Worm (Caenorhabditis elegans) whole organism, young adult: ENCODE results near the gene exh-1.
A peak's percentile ranks its signal among the peaks of the same experiment; 100 is the strongest.

Source experiments
- B0035.1 ChIP-seq: sonication (generic microtip); optimal IDR thresholded peaks from 2 replicates; lab custom pipeline; 2016; ENCODE audit warnings: missing genetic modification characterization, mild to moderate bottlenecking, missing compliant biosample characterization, missing genotype, missing genetic modification reagents
- B0261.1 ChIP-seq: sonication (generic microtip); optimal IDR thresholded peaks from 2 replicates; lab custom pipeline; 2016; ENCODE audit warnings: mild to moderate bottlenecking, missing genetic modification characterization, moderate library complexity, missing compliant biosample characterization
- B0336.3 ChIP-seq: fragments of 200-800 bp; sonication (Bioruptor generic); IDR thresholded peaks from 2 replicates; pipeline ENCODE4 v1.3.6; 2022; ENCODE audit warnings: missing genetic modification characterization, missing compliant biosample characterization
- F37B4.10 ChIP-seq: fragments of 200-800 bp; sonication (Bioruptor generic); IDR thresholded peaks from 2 replicates; pipeline ENCODE4 v1.3.6; 2022; ENCODE audit warnings: missing genetic modification characterization, missing compliant biosample characterization
- F39B2.1 ChIP-seq: fragments of 200-800 bp; sonication (Bioruptor generic); IDR thresholded peaks from 2 replicates; pipeline ENCODE4 v1.3.6; 2022; ENCODE audit warnings: missing genetic modification reagents, missing genetic modification characterization, missing compliant biosample characterization
- F49E8.2 ChIP-seq: sonication (generic microtip); optimal IDR thresholded peaks from 3 replicates; lab custom pipeline; 2017; ENCODE audit warnings: missing genetic modification characterization, mild to moderate bottlenecking, missing compliant biosample characterization, antibody characterized with exemption, moderate library complexity; ENCODE audit not compliant: insufficient read depth
- F52B5.7 ChIP-seq: sonication (generic microtip); optimal IDR thresholded peaks from 2 replicates; lab custom pipeline; 2016; ENCODE audit warnings: mild to moderate bottlenecking, missing genetic modification characterization, missing compliant biosample characterization
- K11D2.4 ChIP-seq: fragments of 200-800 bp; sonication (Bioruptor generic); IDR thresholded peaks from 2 replicates; pipeline ENCODE4 v1.3.6; 2022; ENCODE audit warnings: missing genetic modification reagents, missing genetic modification characterization, missing compliant biosample characterization
- K12H6.12 ChIP-seq: fragments of 200-800 bp; sonication (Bioruptor generic); optimal IDR thresholded peaks from 2 replicates; lab custom pipeline; 2018; ENCODE audit warnings: mild to moderate bottlenecking, missing genetic modification characterization, missing compliant biosample characterization
- Y56A3A.18 ChIP-seq: fragments of 200-800 bp; sonication (Bioruptor generic); IDR thresholded peaks from 2 replicates; pipeline ENCODE4 v1.3.6; 2022; ENCODE audit warnings: missing genetic modification reagents, missing genetic modification characterization, missing compliant biosample characterization
- Y67H2A.10 ChIP-seq: fragments of 200-800 bp; sonication (Bioruptor generic); conservative IDR thresholded peaks from 2 replicates; pipeline ENCODE4 v1.3.6; 2022; ENCODE audit warnings: missing genetic modification reagents, missing genetic modification characterization, missing compliant biosample characterization
- Y95B8A.8 ChIP-seq: fragments of 200-800 bp; sonication (Bioruptor generic); IDR thresholded peaks from 2 replicates; pipeline ENCODE4 v1.3.6; 2022; ENCODE audit warnings: missing genetic modification reagents, missing genetic modification characterization, missing compliant biosample characterization
- atf-7 ChIP-seq: sonication (generic microtip); optimal IDR thresholded peaks from 2 replicates; lab custom pipeline; 2017; ENCODE audit warnings: mild to moderate bottlenecking, missing genetic modification characterization, missing compliant biosample characterization
- attf-6 ChIP-seq: fragments of 200-800 bp; sonication (Bioruptor generic); IDR thresholded peaks from 2 replicates; pipeline ENCODE4 v1.3.6; 2022; ENCODE audit warnings: missing genetic modification reagents, missing genetic modification characterization, missing compliant biosample characterization
- bed-2 ChIP-seq: fragments of 200-800 bp; sonication (Bioruptor generic); IDR thresholded peaks from 2 replicates; pipeline ENCODE4 v1.3.6; 2022; ENCODE audit warnings: missing genetic modification reagents, missing genetic modification characterization, missing compliant biosample characterization
- ceh-100 ChIP-seq: fragments of 200-800 bp; sonication (Bioruptor generic); IDR thresholded peaks from 2 replicates; pipeline ENCODE4 v1.3.6; 2022; ENCODE audit warnings: missing genetic modification reagents, missing genetic modification characterization, missing compliant biosample characterization
- ceh-58 ChIP-seq: fragments of 200-800 bp; sonication (Bioruptor generic); IDR thresholded peaks from 2 replicates; pipeline ENCODE4 v1.3.6; 2022; ENCODE audit warnings: missing genetic modification characterization, missing compliant biosample characterization
- ceh-91 ChIP-seq: fragments of 200-800 bp; sonication (Bioruptor generic); IDR thresholded peaks from 2 replicates; pipeline ENCODE4 v1.3.6; 2022; ENCODE audit warnings: missing genetic modification reagents, missing genetic modification characterization, missing compliant biosample characterization
- chd-7 ChIP-seq: sonication (generic microtip); optimal IDR thresholded peaks from 2 replicates; lab custom pipeline; 2016; ENCODE audit warnings: mild to moderate bottlenecking, missing genetic modification characterization, moderate library complexity, missing compliant biosample characterization
- dox-1 ChIP-seq: fragments of 200-800 bp; sonication (Bioruptor generic); IDR thresholded peaks from 2 replicates; pipeline ENCODE4 v1.3.6; 2022; ENCODE audit warnings: missing genetic modification reagents, missing genetic modification characterization, missing compliant biosample characterization
- efl-1 ChIP-seq: fragments of 150-350 bp; optimal IDR thresholded peaks from 2 replicates; lab custom pipeline; 2014; ENCODE audit warnings: missing biosample characterization, missing genetic modification reagents, missing genetic modification characterization
- hmg-1.2 ChIP-seq: fragments of 200-800 bp; sonication (Bioruptor generic); IDR thresholded peaks from 2 replicates; pipeline ENCODE4 v1.3.6; 2022; ENCODE audit warnings: missing genetic modification reagents, missing genetic modification characterization, missing compliant biosample characterization
- hsf-1 ChIP-seq: fragments of 200-800 bp; sonication (Bioruptor generic); IDR thresholded peaks from 2 replicates; pipeline ENCODE4 v1.3.6; 2022; ENCODE audit warnings: missing genetic modification reagents, missing genetic modification characterization, missing compliant biosample characterization
- lin-26 ChIP-seq: fragments of 200-800 bp; sonication (Bioruptor generic); IDR thresholded peaks from 2 replicates; pipeline ENCODE4 v1.3.6; 2022; ENCODE audit warnings: missing genetic modification reagents, missing genetic modification characterization, missing compliant biosample characterization
- lin-35 ChIP-seq, 3 experiments: fragments of 150-350 bp in 2 of 3; sonication (generic microtip) in 1 of 3; optimal IDR thresholded peaks; 2 replicates each; lab custom pipeline; 2014 to 2018; ENCODE audit warnings: missing biosample characterization in 3 of 3, missing genetic modification characterization in 3 of 3, missing genetic modification reagents in 3 of 3
- lin-40 ChIP-seq: sonication (generic microtip); optimal IDR thresholded peaks from 2 replicates; lab custom pipeline; 2016; ENCODE audit warnings: missing genetic modification characterization, mild to moderate bottlenecking, missing compliant biosample characterization, missing genotype, missing genetic modification reagents
- madf-6 ChIP-seq: fragments of 200-800 bp; sonication (Bioruptor generic); IDR thresholded peaks from 2 replicates; pipeline ENCODE4 v1.3.6; 2022; ENCODE audit warnings: missing genetic modification reagents, missing genetic modification characterization, missing compliant biosample characterization
- mcd-1 ChIP-seq: fragments of 200-800 bp; sonication (Bioruptor generic); IDR thresholded peaks from 2 replicates; pipeline ENCODE4 v1.3.6; 2022; ENCODE audit warnings: missing genetic modification reagents, missing genetic modification characterization, missing compliant biosample characterization
- mel-28 ChIP-seq: sonication (generic microtip); optimal IDR thresholded peaks from 2 replicates; lab custom pipeline; 2016; ENCODE audit warnings: borderline replicate concordance, mild to moderate bottlenecking, missing genetic modification characterization, missing compliant biosample characterization
- nfya-1 ChIP-seq: sonication (generic microtip); optimal IDR thresholded peaks from 2 replicates; lab custom pipeline; 2017; ENCODE audit warnings: antibody characterized with exemption, missing compliant biosample characterization, missing genetic modification characterization, borderline replicate concordance; ENCODE audit not compliant: insufficient read depth
- nfyb-1 ChIP-seq: fragments of 200-800 bp; sonication (Bioruptor generic); IDR thresholded peaks from 2 replicates; pipeline ENCODE4 v1.3.6; 2022; ENCODE audit warnings: missing genetic modification reagents, missing genetic modification characterization, missing compliant biosample characterization
- nhr-120 ChIP-seq: fragments of 200-800 bp; sonication (Bioruptor generic); IDR thresholded peaks from 2 replicates; pipeline ENCODE4 v1.3.6; 2022; ENCODE audit warnings: missing genetic modification characterization, missing compliant biosample characterization
- nhr-179 ChIP-seq: sonication (generic microtip); optimal IDR thresholded peaks from 2 replicates; lab custom pipeline; 2016; ENCODE audit warnings: mild to moderate bottlenecking, missing genetic modification characterization, missing compliant biosample characterization
- nhr-80 ChIP-seq: sonication (generic microtip); optimal IDR thresholded peaks from 2 replicates; lab custom pipeline; 2016; ENCODE audit warnings: missing genetic modification characterization, missing compliant biosample characterization
- nhr-90 ChIP-seq: sonication (generic microtip); optimal IDR thresholded peaks from 2 replicates; lab custom pipeline; 2016; ENCODE audit warnings: missing genotype, mild to moderate bottlenecking, missing genetic modification characterization, missing compliant biosample characterization
- repo-1 ChIP-seq: sonication (generic microtip); optimal IDR thresholded peaks from 2 replicates; lab custom pipeline; 2017; ENCODE audit warnings: mild to moderate bottlenecking, missing genetic modification characterization, missing compliant biosample characterization
- sdz-38 ChIP-seq: sonication (generic microtip); optimal IDR thresholded peaks from 2 replicates; lab custom pipeline; 2016; ENCODE audit warnings: missing genotype, missing genetic modification characterization, missing compliant biosample characterization
- snpc-4 ChIP-seq, 5 experiments: fragments of 150-350 bp in 1 of 5; sonication (generic microtip) in 4 of 5; optimal IDR thresholded peaks; 2 replicates each; lab custom pipeline; 2014 to 2018; ENCODE audit warnings: missing genetic modification characterization in 5 of 5, missing biosample characterization in 3 of 5, antibody characterized with exemption in 2 of 5, mild to moderate bottlenecking in 2 of 5, missing compliant biosample characterization in 2 of 5, missing genotype in 2 of 5, moderate library complexity in 2 of 5, missing genetic modification reagents in 1 of 5
- somi-1 ChIP-seq: fragments of 200-800 bp; sonication (Bioruptor generic); optimal IDR thresholded peaks from 2 replicates; lab custom pipeline; 2018; ENCODE audit warnings: mild to moderate bottlenecking, missing genetic modification characterization, missing compliant biosample characterization
- xnd-1 ChIP-seq: sonication (generic microtip); optimal IDR thresholded peaks from 2 replicates; lab custom pipeline; 2016; ENCODE audit warnings: missing genotype, missing genetic modification reagents, missing genetic modification characterization, missing compliant biosample characterization
- ztf-26 ChIP-seq: sonication (generic microtip); optimal IDR thresholded peaks from 2 replicates; lab custom pipeline; 2017; ENCODE audit warnings: missing genetic modification characterization, missing compliant biosample characterization

Gene exh-1

DNA sequence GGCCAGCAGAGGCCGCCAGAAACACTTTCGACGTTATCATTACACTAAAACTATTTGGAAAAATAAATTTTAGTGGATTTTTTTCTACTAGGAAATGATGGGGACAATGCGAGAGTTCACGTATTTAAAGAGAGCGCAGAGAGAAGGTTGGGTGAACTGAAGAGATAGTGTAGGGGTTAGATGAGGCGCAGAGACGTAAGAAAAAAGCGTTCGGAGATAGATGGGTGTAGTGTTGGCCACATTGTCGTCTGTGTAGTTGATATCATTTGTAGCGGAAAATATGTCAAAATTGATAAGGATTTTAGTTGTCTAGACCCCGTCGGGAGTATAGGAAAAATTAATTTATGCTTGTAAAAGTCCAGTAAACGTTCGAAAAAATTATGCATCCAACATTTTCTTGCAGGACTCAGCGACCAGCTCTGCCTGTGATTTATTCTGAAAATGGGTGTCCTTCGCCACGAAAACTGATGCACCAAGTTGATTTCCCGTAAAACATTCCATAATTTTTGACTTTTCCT lies 36.3 kb downstream of the exh-1 start, which contains the start of the genes Y73C8B.3 and Y73C8B.9:
Gene Y73C8B.3 (minus strand): TSS at position 147 of the 518 bp plus-strand sequence.
Gene Y73C8B.9 (plus strand): TSS at position 468 of the 518 bp plus-strand sequence.
- TF ChIP-seq ceh-100 (GFP tag; lab: Robert Waterston, UW) = no peak
- no peak for TF ChIP-seq B0261.1 (tag; lab: Kevin White, UChicago)
- no peak for TF ChIP-seq ceh-58
- peak; percentile 89; the same call in 1 of the 2 replicates for TF ChIP-seq hmg-1.2 (GFP tag; lab: Robert Waterston, UW)
- TF ChIP-seq F49E8.2 = no peak
- no peak for TF ChIP-seq K11D2.4
- TF ChIP-seq attf-6 (GFP tag; lab: Robert Waterston, UW) = no peak
- no peak for TF ChIP-seq nfya-1 (tag; lab: Kevin White, UChicago)
- peak; percentile 33; the same call in 1 of the 2 replicates for TF ChIP-seq mcd-1 (GFP tag; lab: Robert Waterston, UW)
- peak; percentile 5 for TF ChIP-seq lin-40 (tag; lab: Kevin White, UChicago)
- TF ChIP-seq nhr-179 = no peak
- TF ChIP-seq nhr-80 (tag; lab: Kevin White, UChicago) = peak; percentile 52
- peak; percentile 28; the same call in 1 of the 2 replicates for TF ChIP-seq nfyb-1 (GFP tag; lab: Robert Waterston, UW)
- TF ChIP-seq mel-28 (tag; lab: Kevin White, UChicago) = no peak
- no peak for TF ChIP-seq F52B5.7 (tag; lab: Kevin White, UChicago)
- TF ChIP-seq ceh-91 (GFP tag; lab: Robert Waterston, UW) = no peak
- no peak for TF ChIP-seq Y95B8A.8 (GFP tag; lab: Robert Waterston, UW)
- TF ChIP-seq sdz-38 = no peak
- TF ChIP-seq B0035.1 (tag; lab: Kevin White, UChicago) = no peak
- TF ChIP-seq chd-7 (tag; lab: Kevin White, UChicago) = no peak
- TF ChIP-seq somi-1 = no peak
- TF ChIP-seq Y56A3A.18 = no peak
- TF ChIP-seq lin-35 (GFP tag; optimal IDR thresholded peaks at IDR 0.05; lab: Kevin White, UChicago) = no peak
- TF ChIP-seq K12H6.12 (tag; lab: Kevin White, UChicago) = no peak
- no peak for TF ChIP-seq F37B4.10 (GFP tag; lab: Robert Waterston, UW)
- TF ChIP-seq madf-6 = no peak
- peak; percentile 6 for TF ChIP-seq atf-7 (tag; lab: Kevin White, UChicago)
- TF ChIP-seq lin-26 (GFP tag; lab: Robert Waterston, UW) = no peak
- no peak for TF ChIP-seq B0336.3
- no peak for TF ChIP-seq efl-1 (GFP tag; lab: Kevin White, UChicago)
- TF ChIP-seq bed-2 (GFP tag; lab: Robert Waterston, UW) = no peak
- TF ChIP-seq hsf-1 (GFP tag; lab: Robert Waterston, UW) = no peak
- TF ChIP-seq xnd-1 (tag; lab: Kevin White, UChicago) = no peak
- no peak for TF ChIP-seq F39B2.1
- no peak for TF ChIP-seq ztf-26 (tag; lab: Kevin White, UChicago)
- no peak for TF ChIP-seq nhr-90 (tag; lab: Kevin White, UChicago)
- TF ChIP-seq dox-1 (GFP tag; lab: Robert Waterston, UW) = no peak
- TF ChIP-seq repo-1 = no peak
- no peak for TF ChIP-seq snpc-4 (GFP tag; optimal IDR thresholded peaks at IDR 0.05; lab: Kevin White, UChicago)
- TF ChIP-seq snpc-4 (tag; optimal IDR thresholded peaks at IDR 0.05; lab: Kevin White, UChicago) = no peak
- no peak for TF ChIP-seq Y67H2A.10 (GFP tag; lab: Robert Waterston, UW)
- TF ChIP-seq nhr-120 (GFP tag; lab: Robert Waterston, UW) = no peak
